Worm (Caenorhabditis elegans): Measurements from ENCODE around the gene tbx-32.

DNA sequence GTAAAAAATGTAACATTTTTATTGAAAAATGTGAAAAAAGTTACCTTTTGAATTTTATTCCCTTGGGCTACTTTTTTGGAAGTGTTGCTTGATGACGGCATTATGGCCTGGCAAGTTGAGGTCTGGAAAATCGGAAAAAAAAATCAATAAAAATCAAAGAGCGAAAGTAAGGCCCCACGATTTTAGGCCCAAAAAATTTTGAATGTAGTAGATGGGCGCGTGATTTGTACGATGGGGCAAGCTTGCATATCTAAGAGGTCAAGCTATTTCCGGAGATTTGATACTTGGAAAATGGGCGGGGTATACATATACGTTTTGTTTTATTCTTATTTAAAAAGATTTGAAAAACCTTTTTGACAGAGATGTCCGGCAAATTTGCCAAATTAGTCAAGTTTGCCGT lies 51.2 kb downstream of the tbx-32 start, which contains the start of gene F07G6.5:
- TF ChIP-seq mep-1 (tag; optimal IDR thresholded peaks at IDR 0.05) (no peak), unc-39 (tag; optimal IDR thresholded peaks at IDR 0.05) (no peak), lin-13 (tag; optimal IDR thresholded peaks at IDR 0.05) (no peak), cnd-1 (tag; optimal IDR thresholded peaks at IDR 0.05) (no peak), ztf-11 (tag; optimal IDR thresholded peaks at IDR 0.05) (no peak), unc-62 (GFP tag; optimal IDR thresholded peaks at IDR 0.05) (no peak), nhr-12 (tag; optimal IDR thresholded peaks at IDR 0.05) (no peak), ces-1 (GFP tag; optimal IDR thresholded peaks at IDR 0.05) (no peak), blmp-1 (tag; optimal IDR thresholded peaks at IDR 0.05) (no peak), nhr-28 (tag; optimal IDR thresholded peaks at IDR 0.05) (no peak), nhr-76 (tag; optimal IDR thresholded peaks at IDR 0.05) (no peak)

Measured in whole organism, mixed stage, embryonic.